Worm (Caenorhabditis elegans) whole organism, late embryonic: ENCODE results near the gene srx-54.
"Not testable (repeated sequence)": the region's sequence is repeated elsewhere in the genome, so short reads cannot be mapped to it uniquely, and the experiment has no call there.

Source experiments
- F13H6.1 ChIP-seq: sonication (generic microtip); optimal IDR thresholded peaks from 2 replicates; lab custom pipeline; 2016; ENCODE audit warnings: missing genetic modification characterization, missing compliant biosample characterization
- Y22D7AL.16 ChIP-seq: sonication (generic microtip); optimal IDR thresholded peaks from 2 replicates; lab custom pipeline; 2016; ENCODE audit warnings: missing genetic modification characterization, missing compliant biosample characterization
- ama-1 ChIP-seq: fragments of 150-350 bp; optimal IDR thresholded peaks from 2 replicates; lab custom pipeline; 2014
- elt-2 ChIP-seq: sonication (generic microtip); optimal IDR thresholded peaks from 2 replicates; lab custom pipeline; 2016; ENCODE audit warnings: missing genetic modification reagents, missing genetic modification characterization, missing compliant biosample characterization
- ets-4 ChIP-seq: sonication (generic microtip); optimal IDR thresholded peaks from 2 replicates; lab custom pipeline; 2016; ENCODE audit warnings: missing genetic modification characterization, missing compliant biosample characterization
- pha-2 ChIP-seq: sonication (generic microtip); optimal IDR thresholded peaks from 2 replicates; lab custom pipeline; 2017; ENCODE audit warnings: mild to moderate bottlenecking, missing genetic modification characterization, missing compliant biosample characterization
- pha-4 ChIP-seq: fragments of 150-350 bp; optimal IDR thresholded peaks from 2 replicates; lab custom pipeline; 2018; ENCODE audit warnings: missing biosample characterization, missing genetic modification reagents, missing genetic modification characterization
- syd-9 ChIP-seq: sonication (generic microtip); optimal IDR thresholded peaks from 2 replicates; lab custom pipeline; 2016; ENCODE audit warnings: mild to moderate bottlenecking, missing genetic modification characterization, moderate library complexity, missing compliant biosample characterization
- tbx-2 ChIP-seq: sonication (generic microtip); optimal IDR thresholded peaks from 2 replicates; lab custom pipeline; 2016; ENCODE audit warnings: missing genetic modification characterization, missing compliant biosample characterization
- unc-3 ChIP-seq, 2 experiments: fragments of 200-800 bp in 1 of 2; sonication (Bioruptor generic) in 1 of 2; sonication (generic microtip) in 1 of 2; conservative IDR thresholded peaks in 1 of 2; optimal IDR thresholded peaks in 1 of 2; 2 replicates each; pipeline versions ENCODE4 v1.3.6 to Lab custom; 2016 to 2022; ENCODE audit warnings: missing compliant biosample characterization in 2 of 2, missing genetic modification characterization in 2 of 2, missing genetic modification reagents in 1 of 2

DNA sequence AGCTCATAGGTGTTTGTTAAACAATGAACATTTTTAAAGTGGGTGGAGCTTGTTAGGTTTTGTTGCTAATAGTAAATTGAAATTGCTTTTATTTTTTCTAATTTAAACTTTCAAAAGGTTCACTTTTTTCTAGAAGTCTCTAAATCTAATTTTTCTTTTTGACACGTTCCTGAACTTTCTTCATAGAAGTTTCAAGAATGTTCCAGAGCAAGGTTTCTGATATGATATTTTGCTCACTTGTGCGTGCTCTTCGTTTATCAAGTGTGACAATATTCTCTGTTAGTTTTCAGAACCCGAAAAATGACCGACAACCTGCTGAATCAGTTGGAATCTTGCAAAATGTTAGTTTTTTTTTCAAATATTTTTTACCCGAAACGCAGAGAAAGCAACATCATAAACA, 36.3 kb upstream of the srx-54 start, which contains the start of gene fbxa-148:
- not testable (repeated sequence) for TF ChIP-seq Y22D7AL.16 (tag; lab: Kevin White, UChicago); pha-2 (tag; lab: Kevin White, UChicago); ets-4; tbx-2; ama-1 (lab: Kevin White, UChicago); unc-3 (GFP tag; conservative IDR thresholded peaks at IDR 0.05; lab: Robert Waterston, UW); unc-3 (tag; optimal IDR thresholded peaks at IDR 0.05; lab: Kevin White, UChicago); syd-9 (tag; lab: Kevin White, UChicago); pha-4; elt-2 (tag; lab: Kevin White, UChicago); F13H6.1 (tag; lab: Kevin White, UChicago)
